Fruit fly (Drosophila melanogaster): Measurements from ENCODE around the gene CG5421.

The CG5421 gene

DNA sequence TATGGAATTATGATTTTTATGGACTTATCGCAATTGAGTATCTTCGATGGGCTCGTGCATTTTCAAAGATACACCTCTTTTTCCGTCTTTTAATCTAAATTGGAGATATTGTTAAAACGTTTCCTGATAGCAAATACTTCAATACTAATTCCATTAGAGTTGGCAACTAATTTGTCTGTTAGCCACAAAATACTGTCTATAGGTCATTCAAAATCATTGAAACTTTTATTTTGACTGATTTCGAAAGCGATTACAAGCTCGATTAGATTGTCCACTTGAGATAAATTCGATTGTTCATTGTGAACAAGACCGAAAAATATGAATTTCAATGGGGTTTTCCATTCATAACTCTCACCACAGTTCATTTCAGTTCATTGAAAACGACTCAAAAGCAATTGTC lies 28.2 kb upstream of the CG5421 start:
- TF ChIP-seq CG8478 (optimal IDR thresholded peaks at IDR 0.05) (no peak), CTCF (optimal IDR thresholded peaks at IDR 0.05) (no peak)

dm6 chr2L:12475308-12475707 lies 27.4 kb upstream of the CG5421 start:
- TF ChIP-seq CG8478 (optimal IDR thresholded peaks at IDR 0.05) (no peak), CTCF (optimal IDR thresholded peaks at IDR 0.05) (no peak)

DNA sequence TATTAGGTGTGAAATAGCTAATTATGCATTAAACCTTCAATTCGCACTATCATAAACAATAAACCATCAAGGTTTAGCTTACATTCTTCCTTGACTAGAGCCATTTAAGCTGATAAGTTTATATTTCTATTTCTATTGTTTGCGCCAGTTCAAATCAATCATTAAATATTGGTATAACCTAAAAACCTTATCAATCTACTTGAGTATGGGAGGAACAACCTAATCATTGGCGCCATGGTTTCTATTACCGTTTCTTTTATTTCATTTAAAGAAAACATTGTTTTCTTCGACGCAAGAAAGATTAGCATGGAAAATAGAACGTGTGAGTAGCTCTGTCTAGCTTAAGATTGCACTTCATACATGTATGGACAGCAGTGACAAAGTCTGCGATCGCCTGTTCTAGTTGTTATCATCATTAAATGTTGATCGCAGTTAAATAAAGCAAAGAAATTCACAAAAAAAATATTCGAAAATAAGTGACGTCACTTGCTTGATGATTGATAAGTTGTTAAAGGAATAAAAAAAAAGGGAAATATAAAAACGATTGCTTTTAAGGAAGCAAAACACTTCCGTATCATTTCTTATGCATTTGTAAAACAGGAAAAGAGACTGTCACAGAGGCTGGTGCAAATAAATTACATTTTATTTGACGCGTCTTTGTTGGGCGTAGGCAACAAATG lies 26.4 kb upstream of the CG5421 start:
- no peak for TF ChIP-seq CTCF (optimal IDR thresholded peaks at IDR 0.05)
- TF ChIP-seq CG8478 (optimal IDR thresholded peaks at IDR 0.05), result no peak

dm6 chr2L:12473583-12473982 lies 25.7 kb upstream of the CG5421 start:
- TF ChIP-seq CTCF (optimal IDR thresholded peaks at IDR 0.05) (no peak), CG8478 (optimal IDR thresholded peaks at IDR 0.05) (no peak)

dm6 chr2L:12472988-12473387 lies 25.1 kb upstream of the CG5421 start:
- no peak for TF ChIP-seq CG8478 (optimal IDR thresholded peaks at IDR 0.05)
- TF ChIP-seq CTCF (optimal IDR thresholded peaks at IDR 0.05), result no peak

DNA sequence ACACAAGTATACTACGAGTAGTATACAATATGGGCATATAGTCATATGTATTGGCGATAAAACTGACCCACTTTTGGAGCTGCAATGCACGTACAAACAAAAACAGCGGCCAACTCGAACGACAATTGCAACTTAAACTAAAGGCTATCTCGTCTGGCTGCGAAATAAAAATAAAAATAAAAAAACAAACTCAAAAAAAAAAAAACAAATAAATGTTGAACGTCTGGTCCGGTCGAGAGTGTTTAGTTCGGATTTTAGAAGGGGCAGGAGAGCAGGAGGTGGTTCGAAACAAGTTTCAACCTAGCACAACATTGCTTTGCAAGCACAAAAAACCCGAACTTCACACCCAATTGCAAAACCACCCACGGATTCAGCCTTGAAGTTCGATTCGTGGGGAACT lies 24.0 kb upstream of the CG5421 start:
- TF ChIP-seq CG8478 (optimal IDR thresholded peaks at IDR 0.05) (no peak), CTCF (optimal IDR thresholded peaks at IDR 0.05) (no peak)

DNA sequence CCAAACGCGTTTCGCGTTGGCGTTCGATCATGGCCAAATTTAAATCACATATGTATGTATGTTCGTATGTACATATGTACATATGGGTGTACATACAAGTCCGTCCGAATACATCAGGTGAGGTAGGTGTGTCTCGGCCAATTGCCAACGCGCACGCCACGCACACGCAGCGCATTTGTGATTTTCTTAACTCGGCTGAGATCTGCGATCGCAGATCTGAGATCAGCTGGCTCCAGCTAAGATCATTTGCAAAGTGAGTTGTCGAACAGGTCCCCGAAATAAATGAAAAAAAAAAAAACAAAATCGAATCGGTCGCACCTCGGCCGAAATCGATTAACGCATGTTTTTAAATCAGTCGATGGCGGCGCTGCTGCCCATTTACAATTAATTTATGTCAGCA lies 21.3 kb upstream of the CG5421 start:
- TF ChIP-seq CTCF (optimal IDR thresholded peaks at IDR 0.05) (no peak), CG8478 (optimal IDR thresholded peaks at IDR 0.05) (no peak)

- TF ChIP-seq CTCF (optimal IDR thresholded peaks at IDR 0.05) (no peak), CG8478 (optimal IDR thresholded peaks at IDR 0.05) (no peak)
These were observed 20.9 kb upstream of the CG5421 start for dm6 chr2L:12468813-12469212.

- TF ChIP-seq CG8478 (optimal IDR thresholded peaks at IDR 0.05) (no peak), CTCF (optimal IDR thresholded peaks at IDR 0.05) (no peak)
These were observed 19.7 kb upstream of the CG5421 start for dm6 chr2L:12467673-12468072.

DNA sequence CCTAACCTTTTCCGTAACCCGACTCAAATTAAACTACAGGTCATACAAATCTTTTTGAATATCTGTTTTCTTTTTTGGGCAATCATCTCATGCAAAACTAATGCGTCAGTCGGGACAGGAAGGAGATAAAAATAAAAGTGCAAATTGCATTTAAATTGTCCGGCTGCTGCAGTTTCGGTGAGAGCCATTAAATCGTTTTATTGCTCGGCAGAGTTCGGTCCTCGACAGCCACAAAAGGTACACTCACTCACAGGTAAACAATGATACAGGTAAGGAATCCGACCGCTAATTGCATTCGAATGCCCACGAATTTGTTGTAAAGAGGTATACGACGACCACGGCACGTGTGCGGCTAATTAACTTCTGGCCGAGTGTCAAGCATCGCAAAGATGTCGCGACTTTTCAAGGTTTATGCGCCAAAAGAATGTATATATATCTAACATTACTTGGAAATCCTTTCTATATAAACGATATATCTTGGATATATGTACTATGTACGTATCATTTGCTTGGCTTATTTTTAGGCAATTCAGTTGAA lies 18.6 kb upstream of the CG5421 start:
- TF ChIP-seq CTCF (optimal IDR thresholded peaks at IDR 0.05), result no peak
- no peak for TF ChIP-seq CG8478 (optimal IDR thresholded peaks at IDR 0.05)

dm6 chr2L:12465164-12466011 lies 17.5 kb upstream of the CG5421 start:
- TF ChIP-seq CTCF (optimal IDR thresholded peaks at IDR 0.05) (no peak), CG8478 (optimal IDR thresholded peaks at IDR 0.05) (no peak)

DNA sequence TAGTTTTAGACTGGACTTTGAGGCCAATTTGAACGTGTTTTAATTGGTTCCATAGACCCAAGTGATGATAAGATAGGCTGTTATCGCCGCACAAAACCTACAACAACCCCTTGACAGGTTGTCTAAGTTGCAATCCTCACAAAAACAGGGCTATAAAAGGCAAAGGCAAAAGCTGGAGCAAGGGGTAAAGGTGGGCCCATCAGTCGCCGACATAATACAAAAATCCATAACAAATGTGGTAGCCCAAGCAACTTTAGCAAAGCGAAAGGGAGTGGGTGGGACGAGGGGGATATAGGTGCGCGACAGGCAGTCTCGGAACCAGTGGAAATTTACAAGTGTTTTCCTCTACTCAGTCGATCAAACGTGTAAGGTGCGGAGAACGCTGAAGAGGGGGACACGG lies 16.1 kb upstream of the CG5421 start:
- no peak for TF ChIP-seq CTCF (optimal IDR thresholded peaks at IDR 0.05)

DNA sequence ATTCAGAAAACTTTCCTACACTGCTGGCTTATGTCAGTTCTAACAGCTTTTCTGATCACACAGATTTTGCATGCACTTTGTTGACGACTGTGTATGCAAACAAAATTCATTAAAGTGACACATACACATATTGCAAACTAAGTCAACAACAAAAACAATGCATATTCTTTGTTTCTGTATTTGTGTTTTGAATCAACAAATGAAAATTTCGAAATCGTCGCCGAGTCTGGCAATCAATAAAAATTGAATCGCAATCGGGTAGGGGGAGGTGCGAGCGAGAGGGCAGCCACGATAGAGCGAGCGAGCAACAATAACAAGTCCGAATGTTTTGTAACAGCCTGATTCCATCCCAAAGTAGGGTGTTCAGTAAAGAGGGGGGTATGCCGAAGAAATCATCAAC lies 15.1 kb upstream of the CG5421 start:
- TF ChIP-seq CTCF (optimal IDR thresholded peaks at IDR 0.05) (no peak), CG8478 (optimal IDR thresholded peaks at IDR 0.05) (no peak)

dm6 chr2L:12460767-12461739 lies 13.1 kb upstream of the CG5421 start:
- TF ChIP-seq CTCF (optimal IDR thresholded peaks at IDR 0.05) (no peak), CG8478 (optimal IDR thresholded peaks at IDR 0.05) (no peak)

DNA sequence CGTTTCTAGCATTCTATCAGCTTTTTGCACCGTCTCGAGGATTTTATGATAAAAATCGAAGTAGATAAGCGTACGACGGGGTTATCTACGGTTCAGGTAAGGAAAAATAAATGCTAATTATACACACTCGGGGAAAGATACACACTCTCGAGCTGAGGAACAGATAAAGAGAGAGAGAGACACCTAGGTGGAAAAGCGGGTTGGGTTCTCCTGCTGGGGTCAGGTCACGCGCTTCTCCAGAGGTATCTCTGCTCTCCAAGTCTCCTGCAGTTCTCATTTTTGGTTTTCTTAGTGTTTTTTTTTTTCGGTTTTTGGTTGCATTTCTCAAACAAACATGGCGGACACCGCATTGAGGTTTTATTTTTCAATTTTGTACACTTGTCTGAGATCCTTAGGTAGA lies 11.9 kb upstream of the CG5421 start:
- no peak for TF ChIP-seq CTCF (optimal IDR thresholded peaks at IDR 0.05)

Data from S2 (cell line).